Worm (Caenorhabditis elegans) whole organism, L4/young adult: ENCODE measurements around the gene nhr-253.

Source experiments
- W03F9.2 ChIP-seq: fragments of 150-350 bp; optimal IDR thresholded peaks from 2 replicates; lab custom pipeline; 2014; ENCODE audit warnings: missing biosample characterization, missing genetic modification characterization
- dao-5 ChIP-seq: sonication (generic microtip); optimal IDR thresholded peaks from 2 replicates; lab custom pipeline; 2016; ENCODE audit warnings: missing genotype, missing genetic modification characterization, moderate library complexity, missing compliant biosample characterization
- him-1 ChIP-seq: sonication (generic microtip); optimal IDR thresholded peaks from 2 replicates; lab custom pipeline; 2016; ENCODE audit warnings: missing genotype, missing genetic modification reagents, missing genetic modification characterization, missing compliant biosample characterization

DNA sequence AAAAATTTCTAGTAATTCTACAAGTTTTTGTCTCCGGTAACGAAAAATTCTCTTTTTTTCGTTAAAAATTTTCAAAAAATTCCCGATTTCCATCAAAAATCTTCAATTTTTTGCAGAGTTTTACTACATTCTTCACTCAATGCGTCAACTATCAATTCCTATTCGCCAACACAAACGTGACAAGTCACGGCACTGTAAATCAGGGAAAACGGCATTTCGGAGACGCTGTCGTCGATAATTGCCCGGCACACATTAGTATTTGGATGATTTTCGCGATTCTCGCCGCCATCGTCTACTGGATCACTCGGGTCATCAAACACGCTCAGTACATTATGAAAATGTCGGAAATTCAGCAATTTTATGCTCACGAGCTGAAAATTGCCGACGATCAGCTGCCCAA is 44.6 kb upstream of the nhr-253 start:
- TF ChIP-seq W03F9.2 (no peak), him-1 (tag; lab: Kevin White, UChicago) (no peak), dao-5 (no peak)
